Worm (Caenorhabditis elegans): ENCODE measurements around the gene H01M10.2.

- TF ChIP-seq madf-8 (GFP tag; conservative IDR thresholded peaks at IDR 0.05) (no peak), ceh-58 (GFP tag; IDR thresholded peaks at IDR 0.05) (no peak), rpc-1 (optimal IDR thresholded peaks at IDR 0.05) (no peak), rpc-1 (tag; optimal IDR thresholded peaks at IDR 0.05) (no peak)
Observed at ce11 chrX:2632869-2633268, 47.3 kb upstream of the H01M10.2 start.
